Worm (Caenorhabditis elegans): ENCODE results near the gene H05C05.2.

DNA sequence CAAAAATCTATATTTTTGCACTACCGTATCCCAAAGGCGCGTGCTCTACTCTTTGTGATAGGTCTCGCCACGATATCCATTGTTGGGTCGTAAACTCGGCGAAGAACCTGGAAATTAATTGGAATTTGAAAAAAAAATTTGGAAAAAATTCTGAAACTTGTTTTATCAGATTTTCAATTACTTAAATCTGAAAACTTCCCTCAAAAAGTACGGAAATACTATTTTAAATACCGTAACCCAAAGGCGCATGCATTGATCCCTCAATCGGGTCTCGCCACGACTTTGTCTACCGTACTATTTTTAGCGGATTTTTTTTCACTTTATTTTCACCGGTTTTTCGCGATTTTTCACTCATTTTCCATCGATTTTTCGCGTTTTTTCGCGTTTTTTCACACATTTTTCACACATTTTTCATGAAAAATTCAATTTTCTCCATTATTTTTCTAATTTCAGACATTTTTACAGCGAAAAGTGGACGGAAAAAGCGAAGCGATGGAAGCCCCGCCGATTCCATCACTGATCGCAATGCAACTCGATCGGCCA is 18.7 kb downstream of the H05C05.2 start, which contains the start of gene H05C05.1:
- TF ChIP-seq scrt-1 (GFP tag; IDR thresholded peaks at IDR 0.05) (no peak), flt-1 (GFP tag; IDR thresholded peaks at IDR 0.05) (no peak), ceh-36 (tag; optimal IDR thresholded peaks at IDR 0.05) (no peak), ama-1 (optimal IDR thresholded peaks at IDR 0.05) (no peak), F13C5.2 (tag; optimal IDR thresholded peaks at IDR 0.05) (no peak), ets-7 (tag; optimal IDR thresholded peaks at IDR 0.05) (no peak), hnd-1 (tag; optimal IDR thresholded peaks at IDR 0.05) (no peak), tbx-11 (GFP tag; IDR thresholded peaks at IDR 0.05) (no peak), tbx-37 (GFP tag; conservative IDR thresholded peaks at IDR 0.05) (no peak)
